Worm (Caenorhabditis elegans) whole organism, late embryonic: ENCODE data around the gene cgt-3.

Experiments used
- C38D4.7 ChIP-seq: fragments of 200-800 bp; sonication (Bioruptor generic); optimal IDR thresholded peaks from 2 replicates; lab custom pipeline; 2018; ENCODE audit warnings: mild to moderate bottlenecking, missing genetic modification characterization, moderate library complexity, missing compliant biosample characterization
- F13H6.1 ChIP-seq: sonication (generic microtip); optimal IDR thresholded peaks from 2 replicates; lab custom pipeline; 2016; ENCODE audit warnings: missing genetic modification characterization, missing compliant biosample characterization
- T23F11.4 ChIP-seq: fragments of 200-800 bp; sonication (Bioruptor generic); optimal IDR thresholded peaks from 2 replicates; lab custom pipeline; 2018; ENCODE audit warnings: mild to moderate bottlenecking, missing genetic modification characterization, missing compliant biosample characterization
- Y22D7AL.16 ChIP-seq: sonication (generic microtip); optimal IDR thresholded peaks from 2 replicates; lab custom pipeline; 2016; ENCODE audit warnings: missing genetic modification characterization, missing compliant biosample characterization
- ceh-14 ChIP-seq: sonication (generic microtip); optimal IDR thresholded peaks from 2 replicates; lab custom pipeline; 2016; ENCODE audit warnings: missing genotype, missing genetic modification characterization, missing compliant biosample characterization
- ceh-2 ChIP-seq: sonication (generic microtip); optimal IDR thresholded peaks from 2 replicates; lab custom pipeline; 2016; ENCODE audit warnings: missing genotype, missing genetic modification characterization, missing compliant biosample characterization
- ceh-24 ChIP-seq: sonication (generic microtip); optimal IDR thresholded peaks from 2 replicates; lab custom pipeline; 2016; ENCODE audit warnings: mild to moderate bottlenecking, missing genetic modification characterization, missing compliant biosample characterization
- ceh-30 ChIP-seq: fragments of 150-350 bp; optimal IDR thresholded peaks from 2 replicates; lab custom pipeline; 2014; ENCODE audit warnings: missing biosample characterization, missing genetic modification characterization
- ceh-31 ChIP-seq: sonication (generic microtip); optimal IDR thresholded peaks from 2 replicates; lab custom pipeline; 2016; ENCODE audit warnings: missing genetic modification characterization, missing compliant biosample characterization
- ceh-34 ChIP-seq: sonication (generic microtip); optimal IDR thresholded peaks from 2 replicates; lab custom pipeline; 2016; ENCODE audit warnings: mild to moderate bottlenecking, missing genetic modification characterization, missing compliant biosample characterization
- ceh-48 ChIP-seq: sonication (generic microtip); optimal IDR thresholded peaks from 2 replicates; lab custom pipeline; 2016; ENCODE audit warnings: missing genetic modification characterization, inconsistent platforms, missing compliant biosample characterization
- ceh-9 ChIP-seq: sonication (generic microtip); optimal IDR thresholded peaks from 2 replicates; lab custom pipeline; 2016; ENCODE audit warnings: mild to moderate bottlenecking, missing genetic modification characterization, inconsistent platforms, missing compliant biosample characterization
- dmd-4 ChIP-seq: sonication (generic microtip); optimal IDR thresholded peaks from 2 replicates; lab custom pipeline; 2016; ENCODE audit warnings: borderline replicate concordance, missing genetic modification characterization, missing compliant biosample characterization
- dve-1 ChIP-seq: sonication (generic microtip); optimal IDR thresholded peaks from 2 replicates; lab custom pipeline; 2017; ENCODE audit warnings: antibody characterized with exemption, mild to moderate bottlenecking, missing genetic modification characterization, missing compliant biosample characterization
- elt-2 ChIP-seq: sonication (generic microtip); optimal IDR thresholded peaks from 2 replicates; lab custom pipeline; 2016; ENCODE audit warnings: missing genetic modification reagents, missing genetic modification characterization, missing compliant biosample characterization
- ets-4 ChIP-seq: sonication (generic microtip); optimal IDR thresholded peaks from 2 replicates; lab custom pipeline; 2016; ENCODE audit warnings: missing genetic modification characterization, missing compliant biosample characterization
- fax-1 ChIP-seq: sonication (generic microtip); optimal IDR thresholded peaks from 2 replicates; lab custom pipeline; 2016; ENCODE audit warnings: missing genotype, missing genetic modification characterization, missing compliant biosample characterization
- fkh-6 ChIP-seq: sonication (generic microtip); optimal IDR thresholded peaks from 2 replicates; lab custom pipeline; 2016; ENCODE audit warnings: missing genetic modification characterization, missing compliant biosample characterization
- gmeb-2 ChIP-seq: sonication (generic microtip); optimal IDR thresholded peaks from 2 replicates; lab custom pipeline; 2016; ENCODE audit warnings: missing genetic modification characterization, inconsistent platforms, missing compliant biosample characterization
- hlh-15 ChIP-seq: sonication (generic microtip); optimal IDR thresholded peaks from 2 replicates; lab custom pipeline; 2016; ENCODE audit warnings: missing genetic modification characterization, missing compliant biosample characterization
- hlh-30 ChIP-seq: sonication (generic microtip); optimal IDR thresholded peaks from 2 replicates; lab custom pipeline; 2017; ENCODE audit warnings: antibody characterized with exemption, missing genetic modification characterization, missing compliant biosample characterization; ENCODE audit not compliant: insufficient read depth
- hlh-8 ChIP-seq: sonication (generic microtip); optimal IDR thresholded peaks from 2 replicates; lab custom pipeline; 2016; ENCODE audit warnings: missing genotype, missing genetic modification characterization, missing compliant biosample characterization
- lim-6 ChIP-seq: sonication (generic microtip); optimal IDR thresholded peaks from 2 replicates; lab custom pipeline; 2016; ENCODE audit warnings: missing genetic modification characterization, missing compliant biosample characterization
- lin-11 ChIP-seq: fragments of 200-800 bp; sonication (Bioruptor generic); optimal IDR thresholded peaks from 2 replicates; lab custom pipeline; 2018; ENCODE audit warnings: mild to moderate bottlenecking, missing genetic modification characterization, missing compliant biosample characterization
- nfya-1 ChIP-seq: sonication (generic microtip); optimal IDR thresholded peaks from 2 replicates; lab custom pipeline; 2017; ENCODE audit warnings: missing genetic modification characterization, mild to moderate bottlenecking, missing compliant biosample characterization, antibody characterized with exemption, moderate library complexity
- nhr-11 ChIP-seq: fragments of 150-350 bp; optimal IDR thresholded peaks from 2 replicates; lab custom pipeline; 2014; ENCODE audit warnings: missing biosample characterization, missing genetic modification characterization
- odd-2 ChIP-seq: sonication (generic microtip); optimal IDR thresholded peaks from 2 replicates; lab custom pipeline; 2017; ENCODE audit warnings: antibody characterized with exemption, mild to moderate bottlenecking, missing genetic modification characterization, missing compliant biosample characterization
- pat-9 ChIP-seq: fragments of 200-800 bp; sonication (Bioruptor generic); optimal IDR thresholded peaks from 2 replicates; lab custom pipeline; 2018; ENCODE audit warnings: mild to moderate bottlenecking, missing genetic modification characterization, moderate library complexity, missing compliant biosample characterization
- pax-1 ChIP-seq: fragments of 150-350 bp; optimal IDR thresholded peaks from 2 replicates; lab custom pipeline; 2014; ENCODE audit warnings: missing biosample characterization, missing genetic modification characterization
- pha-2 ChIP-seq: sonication (generic microtip); optimal IDR thresholded peaks from 2 replicates; lab custom pipeline; 2017; ENCODE audit warnings: mild to moderate bottlenecking, missing genetic modification characterization, missing compliant biosample characterization
- pqm-1 ChIP-seq: sonication (generic microtip); optimal IDR thresholded peaks from 2 replicates; lab custom pipeline; 2016; ENCODE audit warnings: missing genetic modification characterization, missing compliant biosample characterization
- pros-1 ChIP-seq: fragments of 150-350 bp; optimal IDR thresholded peaks from 2 replicates; lab custom pipeline; 2014; ENCODE audit warnings: missing biosample characterization, missing genetic modification reagents, missing genetic modification characterization
- syd-9 ChIP-seq: sonication (generic microtip); optimal IDR thresholded peaks from 2 replicates; lab custom pipeline; 2016; ENCODE audit warnings: mild to moderate bottlenecking, missing genetic modification characterization, moderate library complexity, missing compliant biosample characterization
- tbx-7 ChIP-seq: sonication (generic microtip); optimal IDR thresholded peaks from 2 replicates; lab custom pipeline; 2016; ENCODE audit warnings: missing genotype, missing genetic modification characterization, missing compliant biosample characterization
- ttx-3 ChIP-seq: sonication (generic microtip); optimal IDR thresholded peaks from 2 replicates; lab custom pipeline; 2016; ENCODE audit warnings: missing genetic modification reagents, missing genetic modification characterization, missing compliant biosample characterization
- unc-3 ChIP-seq, 2 experiments: fragments of 200-800 bp in 1 of 2; sonication (Bioruptor generic) in 1 of 2; sonication (generic microtip) in 1 of 2; conservative IDR thresholded peaks in 1 of 2; optimal IDR thresholded peaks in 1 of 2; 2 replicates each; pipeline versions ENCODE4 v1.3.6 to Lab custom; 2016 to 2022; ENCODE audit warnings: missing compliant biosample characterization in 2 of 2, missing genetic modification characterization in 2 of 2, missing genetic modification reagents in 1 of 2
- unc-42 ChIP-seq: sonication (generic microtip); optimal IDR thresholded peaks from 2 replicates; lab custom pipeline; 2016; ENCODE audit warnings: missing genotype, missing genetic modification characterization, missing compliant biosample characterization
- unc-86 ChIP-seq: sonication (generic microtip); optimal IDR thresholded peaks from 2 replicates; lab custom pipeline; 2016; ENCODE audit warnings: missing genetic modification characterization, missing compliant biosample characterization
- zip-5 ChIP-seq: sonication (generic microtip); optimal IDR thresholded peaks from 2 replicates; lab custom pipeline; 2016; ENCODE audit warnings: missing genetic modification characterization, missing compliant biosample characterization
- ztf-16 ChIP-seq: sonication (generic microtip); optimal IDR thresholded peaks from 2 replicates; lab custom pipeline; 2017; ENCODE audit warnings: missing genetic modification characterization, missing compliant biosample characterization

cgt-3 gene

ce11 chrII:5904252-5904651 is 6.9 kb upstream of the cgt-3 start, which contains the start of gene tsp-18:
TSS of gene tsp-18 (plus strand) at chrII:5904552.
- TF ChIP-seq pqm-1 (tag; lab: Kevin White, UChicago), result no peak
- TF ChIP-seq ceh-9, result no peak
- no peak for TF ChIP-seq unc-3 (GFP tag; conservative IDR thresholded peaks at IDR 0.05; lab: Robert Waterston, UW)
- no peak for TF ChIP-seq unc-3 (tag; optimal IDR thresholded peaks at IDR 0.05; lab: Kevin White, UChicago)
- TF ChIP-seq ceh-48, result no peak
- TF ChIP-seq Y22D7AL.16, result no peak
- no peak for TF ChIP-seq fax-1 (tag; lab: Kevin White, UChicago)
- TF ChIP-seq pat-9 (tag; lab: Kevin White, UChicago), result no peak
- no peak for TF ChIP-seq lin-11 (tag; lab: Kevin White, UChicago)
- no peak for TF ChIP-seq ceh-14
- TF ChIP-seq ceh-30 (tag; lab: Kevin White, UChicago), result no peak
- no peak for TF ChIP-seq hlh-8
- no peak for TF ChIP-seq nhr-11 (tag; lab: Kevin White, UChicago)
- no peak for TF ChIP-seq gmeb-2 (tag; lab: Kevin White, UChicago)
- no peak for TF ChIP-seq ceh-2 (tag; lab: Kevin White, UChicago)
- TF ChIP-seq nfya-1 (tag; lab: Kevin White, UChicago), result no peak
- TF ChIP-seq ets-4 (tag; lab: Kevin White, UChicago), result no peak
- TF ChIP-seq C38D4.7 (GFP tag; lab: Kevin White, UChicago), result no peak
- TF ChIP-seq, all 69 proteins: peak for 0

ce11 chrII:5906274-5906673 is 4.8 kb upstream of the cgt-3 start, which contains the start of gene F59G1.8:
TSS of gene F59G1.8 (plus strand) at chrII:5906566.
- TF ChIP-seq ceh-34 (no peak), lin-11 (tag; lab: Kevin White, UChicago) (no peak), lim-6 (no peak), ttx-3 (tag; lab: Kevin White, UChicago) (no peak), ets-4 (tag; lab: Kevin White, UChicago) (no peak), pax-1 (tag; lab: Kevin White, UChicago) (no peak), C38D4.7 (GFP tag; lab: Kevin White, UChicago) (no peak), ceh-48 (no peak), tbx-7 (tag; lab: Kevin White, UChicago) (no peak), gmeb-2 (tag; lab: Kevin White, UChicago) (no peak)
- TF ChIP-seq, all 69 proteins: peak for 0

ce11 chrII:5907482-5907881 is 3.6 kb upstream of the cgt-3 start, which contains the start of gene vps-35:
TSS of gene vps-35 (plus strand) at chrII:5907816.
- TF ChIP-seq T23F11.4 (GFP tag; lab: Kevin White, UChicago) (no peak), ceh-31 (tag; lab: Kevin White, UChicago) (peak; percentile 39), dve-1 (no peak), unc-86 (tag; lab: Kevin White, UChicago) (no peak), hlh-15 (no peak)

- TF ChIP-seq elt-2 (tag; lab: Kevin White, UChicago), result peak; percentile 69
- TF ChIP-seq pros-1 (tag; lab: Kevin White, UChicago), result no peak
These were observed 907 bp downstream of the cgt-3 start for ce11 chrII:5911939-5912523.

- TF ChIP-seq dmd-4 (no peak), ets-4 (tag; lab: Kevin White, UChicago) (no peak), pha-2 (tag; lab: Kevin White, UChicago) (no peak), hlh-15 (no peak), zip-5 (tag; lab: Kevin White, UChicago) (no peak), F13H6.1 (no peak), syd-9 (no peak), odd-2 (tag; lab: Kevin White, UChicago) (no peak), fax-1 (tag; lab: Kevin White, UChicago) (no peak), hlh-30 (tag; lab: Kevin White, UChicago) (no peak), unc-42 (tag; lab: Kevin White, UChicago) (no peak), ztf-16 (tag; lab: Kevin White, UChicago) (no peak), fkh-6 (tag; lab: Kevin White, UChicago) (no peak), gmeb-2 (tag; lab: Kevin White, UChicago) (no peak), ceh-2 (tag; lab: Kevin White, UChicago) (no peak), ceh-34 (no peak), ceh-24 (tag; lab: Kevin White, UChicago) (no peak)
These were observed 2.8 kb downstream of the cgt-3 start for ce11 chrII:5913897-5914296.
